Fruit fly (Drosophila melanogaster): Measurements from ENCODE around the gene Ocho.

The Ocho gene

dm6 chr3L:15011638-15012335 is 37.1 kb downstream of the Ocho start (continued):
- TF ChIP-seq CG16813 (GFP tag; IDR thresholded peaks at IDR 0.05; ENCODE audit: partially characterized antibody) (no peak), CG15269 (tag; optimal IDR thresholded peaks at IDR 0.05) (peak; percentile 84), Nf-YA (GFP tag; IDR thresholded peaks at IDR 0.05) (no peak), CG11696 (GFP tag; IDR thresholded peaks at IDR 0.05) (peak; percentile 47; the same call in 1 of the 2 replicates), CG31388 (GFP tag; optimal IDR thresholded peaks at IDR 0.05) (peak; percentile 74), Scr (GFP tag; IDR thresholded peaks at IDR 0.05; ENCODE audit: partially characterized antibody) (no peak), Vsx1 (GFP tag; optimal IDR thresholded peaks at IDR 0.05) (peak; percentile 36), CG13296 (GFP tag; optimal IDR thresholded peaks at IDR 0.05) (peak; percentile 71), sisA (GFP tag; IDR thresholded peaks at IDR 0.05) (peak; percentile 80), B-H2 (GFP tag; optimal IDR thresholded peaks at IDR 0.05) (no peak), h (optimal IDR thresholded peaks at IDR 0.05) (no peak), CG31441 (GFP tag; IDR thresholded peaks at IDR 0.05) (peak; percentile 87), fd102C (GFP tag; optimal IDR thresholded peaks at IDR 0.05) (peak; percentile 42), crp (GFP tag; optimal IDR thresholded peaks at IDR 0.05) (no peak), nerfin-2 (GFP tag; IDR thresholded peaks at IDR 0.05; ENCODE audit: partially characterized antibody) (no peak), eve (GFP tag; optimal IDR thresholded peaks at IDR 0.05) (peak in 1 of 2 experiments; percentile 88), NK7.1 (GFP tag; optimal IDR thresholded peaks at IDR 0.05) (no peak), CG4820 (GFP tag; optimal IDR thresholded peaks at IDR 0.05) (peak; percentile 75), Fer3 (tag; optimal IDR thresholded peaks at IDR 0.05) (peak; percentile 75), Mes4 (GFP tag; optimal IDR thresholded peaks at IDR 0.05) (no peak), CG3407 (GFP tag; optimal IDR thresholded peaks at IDR 0.05) (peak; percentile 62), Sox102F (GFP tag; optimal IDR thresholded peaks at IDR 0.05) (peak; percentile 86), CG15479 (GFP tag; optimal IDR thresholded peaks at IDR 0.05) (no peak), CG10274 (GFP tag; optimal IDR thresholded peaks at IDR 0.05) (peak; percentile 2), CG14965 (GFP tag; optimal IDR thresholded peaks at IDR 0.05; ENCODE audit: borderline replicate concordance) (no peak), CG3281 (GFP tag; optimal IDR thresholded peaks at IDR 0.05) (peak; percentile 56), CG9609 (GFP tag; optimal IDR thresholded peaks at IDR 0.05) (peak; percentile 6), otp (GFP tag; IDR thresholded peaks at IDR 0.05) (peak; percentile 46; the same call in 1 of the 3 replicates), CG1529 (GFP tag; optimal IDR thresholded peaks at IDR 0.05) (peak; percentile 53), YL-1 (GFP tag; optimal IDR thresholded peaks at IDR 0.05) (no peak), br (optimal IDR thresholded peaks at IDR 0.05) (no peak), CG9215 (GFP tag; IDR thresholded peaks at IDR 0.05) (peak; percentile 28; the same call in 1 of the 2 replicates), wor (GFP tag; IDR thresholded peaks at IDR 0.05) (peak; percentile 61), klu (GFP tag; IDR thresholded peaks at IDR 0.05) (peak; percentile 22; the same call in 1 of the 2 replicates), TFAM (GFP tag; optimal IDR thresholded peaks at IDR 0.05) (no peak), CG18262 (tag; optimal IDR thresholded peaks at IDR 0.05) (peak; percentile 86), Sry-δ (GFP tag; optimal IDR thresholded peaks at IDR 0.05) (no peak), zf30C (GFP tag; optimal IDR thresholded peaks at IDR 0.05) (peak; percentile 63), Dek (tag; optimal IDR thresholded peaks at IDR 0.05) (peak; percentile 63), kay (GFP tag; optimal IDR thresholded peaks at IDR 0.05) (peak; percentile 47), sens-2 (GFP tag; IDR thresholded peaks at IDR 0.05) (peak; percentile 65), Bgb (GFP tag; IDR thresholded peaks at IDR 0.05; ENCODE audit: partially characterized antibody) (no peak), CG32772 (GFP tag; IDR thresholded peaks at IDR 0.05) (peak; percentile 64), CG11085 (GFP tag; IDR thresholded peaks at IDR 0.05) (0 out of 2 replicates have a peak, but pooled peaks have one; percentile 33), CG7987 (GFP tag; optimal IDR thresholded peaks at IDR 0.05) (peak; percentile 31), CG34224 (GFP tag; IDR thresholded peaks at IDR 0.05; ENCODE audit: partially characterized antibody) (no peak), CG12391 (tag; optimal IDR thresholded peaks at IDR 0.05) (peak; percentile 85), CG10209 (GFP tag; optimal IDR thresholded peaks at IDR 0.05) (peak; percentile 45), Stat92E (GFP tag; optimal IDR thresholded peaks at IDR 0.05) (peak in 1 of 3 experiments; percentile 33)
